Worm (Caenorhabditis elegans) whole organism, L2 larva: Measurements from ENCODE around the gene rgef-1.

Experiments used
- F13H6.1 ChIP-seq: sonication (generic microtip); optimal IDR thresholded peaks from 2 replicates; lab custom pipeline; 2016; ENCODE audit warnings: missing genetic modification characterization, missing compliant biosample characterization
- ama-1 ChIP-seq: fragments of 150-350 bp; optimal IDR thresholded peaks from 2 replicates; lab custom pipeline; 2018; ENCODE audit warnings: inconsistent platforms
- ceh-16 ChIP-seq: fragments of 150-350 bp; optimal IDR thresholded peaks from 2 replicates; lab custom pipeline; 2014; ENCODE audit warnings: missing biosample characterization, missing genetic modification characterization
- egl-27 ChIP-seq: sonication (generic microtip); optimal IDR thresholded peaks from 3 replicates; lab custom pipeline; 2017; ENCODE audit warnings: missing biosample characterization, missing genetic modification reagents, missing genetic modification characterization
- elt-3 ChIP-seq: sonication (generic microtip); optimal IDR thresholded peaks from 2 replicates; lab custom pipeline; 2017; ENCODE audit warnings: missing biosample characterization, missing genetic modification characterization
- gmeb-1 ChIP-seq: fragments of 150-350 bp; optimal IDR thresholded peaks from 2 replicates; lab custom pipeline; 2014; ENCODE audit warnings: missing biosample characterization, missing genetic modification characterization
- lin-13 ChIP-seq: fragments of 150-350 bp; optimal IDR thresholded peaks from 2 replicates; lab custom pipeline; 2014; ENCODE audit warnings: missing biosample characterization, missing genetic modification reagents, missing genetic modification characterization
- nhr-12 ChIP-seq: fragments of 150-350 bp; optimal IDR thresholded peaks from 2 replicates; lab custom pipeline; 2014; ENCODE audit warnings: missing biosample characterization, missing genetic modification characterization
- sem-4 ChIP-seq: fragments of 150-350 bp; optimal IDR thresholded peaks from 2 replicates; lab custom pipeline; 2014; ENCODE audit warnings: missing biosample characterization, missing genetic modification reagents, missing genetic modification characterization
- skn-1 ChIP-seq: sonication (generic microtip); optimal IDR thresholded peaks from 2 replicates; lab custom pipeline; 2017; ENCODE audit warnings: missing biosample characterization, missing genetic modification characterization
- snpc-4 ChIP-seq: fragments of 150-350 bp; optimal IDR thresholded peaks from 2 replicates; lab custom pipeline; 2014; ENCODE audit warnings: missing biosample characterization, missing genetic modification characterization
- unc-39 ChIP-seq: fragments of 150-350 bp; optimal IDR thresholded peaks from 2 replicates; lab custom pipeline; 2014; ENCODE audit warnings: missing biosample characterization, missing genetic modification characterization
- zag-1 ChIP-seq: fragments of 150-350 bp; optimal IDR thresholded peaks from 2 replicates; lab custom pipeline; 2014; ENCODE audit warnings: missing biosample characterization, missing genetic modification characterization
- ztf-4 ChIP-seq: fragments of 150-350 bp; optimal IDR thresholded peaks from 2 replicates; lab custom pipeline; 2014; ENCODE audit warnings: missing biosample characterization, missing genetic modification characterization

- TF ChIP-seq zag-1 (tag; lab: Kevin White, UChicago) (peak; percentile 85), gmeb-1 (tag; lab: Kevin White, UChicago) (no peak), skn-1 (no peak), ceh-16 (tag; lab: Kevin White, UChicago) (no peak), egl-27 (no peak), lin-13 (GFP tag; lab: Kevin White, UChicago) (peak; percentile 50), ama-1 (lab: Kevin White, UChicago) (no peak), snpc-4 (tag; lab: Kevin White, UChicago) (no peak), elt-3 (tag; lab: Kevin White, UChicago) (no peak), sem-4 (tag; lab: Kevin White, UChicago) (peak; percentile 32), F13H6.1 (tag; lab: Kevin White, UChicago) (peak; percentile 81), ztf-4 (no peak), unc-39 (tag; lab: Kevin White, UChicago) (no peak), nhr-12 (tag; lab: Kevin White, UChicago) (no peak)
Measured at ce11 chrV:9561624-9562179, at the start of gene rgef-1.
